ENCODE assay signal across 2 fruit fly cellular contexts in the genomic region with DNA sequence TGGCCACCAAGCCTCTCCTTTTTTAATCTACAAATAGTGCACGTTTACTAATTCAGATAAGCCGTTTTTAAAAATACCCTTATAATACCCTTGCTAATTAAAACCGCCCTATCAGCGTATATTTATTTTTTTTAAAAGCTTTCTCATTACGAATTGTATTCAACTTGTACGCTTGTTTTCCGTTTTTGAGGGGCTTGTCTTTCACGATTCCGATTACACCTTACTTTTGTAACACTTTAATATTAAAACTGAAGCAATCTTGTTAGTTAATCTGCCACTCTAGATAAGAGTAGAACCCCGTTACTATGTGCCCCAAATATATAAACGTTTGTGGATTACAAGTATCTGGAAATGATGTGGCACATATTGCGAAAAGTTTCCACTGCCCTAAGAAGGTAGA.
TF ChIP-seq lines count a peak whose summit lies in the region.

No protein-coding gene starts in this region.

- TF ChIP-seq CTCF in whole organism, embryonic (GFP tag; optimal IDR thresholded peaks at IDR 0.05; lab: Kevin White, UChicago) = no peak

TF ChIP-seq in whole organism, adult, 20 proteins besides CTCF, POLR2A, EP300 and RAD21:
- TF ChIP-seq tj (GFP tag; optimal IDR thresholded peaks at IDR 0.05; lab: Kevin White, UChicago) = peak; percentile 65
- peak; percentile 84 for TF ChIP-seq kay (GFP tag; lab: Kevin White, UChicago; ENCODE audit: borderline replicate concordance)
- no peak for TF ChIP-seq CG11617 (GFP tag; optimal IDR thresholded peaks at IDR 0.05; lab: Kevin White, UChicago)

TF ChIP-seq in whole organism, embryonic, 481 proteins besides CTCF, POLR2A, EP300 and RAD21:
- TF ChIP-seq sens (GFP tag; lab: Kevin White, UChicago) = peak; percentile 2
- TF ChIP-seq phol (tag; optimal IDR thresholded peaks at IDR 0.05; lab: Kevin White, UChicago) = no peak
- TF ChIP-seq exex (tag; optimal IDR thresholded peaks at IDR 0.05; lab: Kevin White, UChicago) = peak; percentile 83
- TF ChIP-seq D19A (tag; optimal IDR thresholded peaks at IDR 0.05; lab: Kevin White, UChicago) = peak; percentile 41
- TF ChIP-seq mirr (GFP tag; optimal IDR thresholded peaks at IDR 0.05; lab: Kevin White, UChicago) = peak; percentile 51
- no peak for TF ChIP-seq Drgx (GFP tag; IDR thresholded peaks at IDR 0.05; lab: Robert Waterston, UW)
- TF ChIP-seq Pdp1 (GFP tag; optimal IDR thresholded peaks at IDR 0.05; lab: Kevin White, UChicago) = peak in 1 of 2 experiments; percentile 13
- no peak for TF ChIP-seq lmd (GFP tag; IDR thresholded peaks at IDR 0.05; lab: Robert Waterston, UW)
- TF ChIP-seq Rx (GFP tag; IDR thresholded peaks at IDR 0.05; lab: Robert Waterston, UW) = no peak
- TF ChIP-seq ab (GFP tag; optimal IDR thresholded peaks at IDR 0.05; lab: Kevin White, UChicago) = no peak
- TF ChIP-seq CG8388 (GFP tag; optimal IDR thresholded peaks at IDR 0.05; lab: Kevin White, UChicago) = no peak
- TF ChIP-seq hb (GFP tag; IDR thresholded peaks at IDR 0.05; lab: Robert Waterston, UW; ENCODE audit: partially characterized antibody) = no peak
- no peak for TF ChIP-seq tio (GFP tag; optimal IDR thresholded peaks at IDR 0.05; lab: Kevin White, UChicago)
- no peak for TF ChIP-seq CG17361 (GFP tag; IDR thresholded peaks at IDR 0.05; lab: Robert Waterston, UW)
- no peak for TF ChIP-seq ATbp (GFP tag; optimal IDR thresholded peaks at IDR 0.05; lab: Kevin White, UChicago)
- TF ChIP-seq Vsx1 (GFP tag; optimal IDR thresholded peaks at IDR 0.05; lab: Kevin White, UChicago) = peak; percentile 0
- peak; percentile 23 for TF ChIP-seq CG34376 (GFP tag; optimal IDR thresholded peaks at IDR 0.05; lab: Kevin White, UChicago)
- TF ChIP-seq nmo (GFP tag; optimal IDR thresholded peaks at IDR 0.05; lab: Kevin White, UChicago) = no peak
- no peak for TF ChIP-seq CG42726 (GFP tag; IDR thresholded peaks at IDR 0.05; lab: Robert Waterston, UW; ENCODE audit: partially characterized antibody)
- TF ChIP-seq ttk (GFP tag; IDR thresholded peaks at IDR 0.05; lab: Robert Waterston, UW) = no peak
- TF ChIP-seq sug (tag; optimal IDR thresholded peaks at IDR 0.05; lab: Kevin White, UChicago) = peak; percentile 44
